Fruit fly (Drosophila melanogaster) whole organism, prepupa: ENCODE results near the gene RhoGAP68F.
A peak's percentile ranks its signal among the peaks of the same experiment; 100 is the strongest.

Experiments
- Blimp-1 ChIP-seq: fragments of 200-800 bp; sonication (Bioruptor generic); optimal IDR thresholded peaks from 3 replicates; lab custom pipeline; 2017; ENCODE audit warnings: missing biosample characterization, missing genetic modification characterization, mild to moderate bottlenecking, moderate library complexity, missing genetic modification reagents
- CG10631 ChIP-seq: fragments of 200-800 bp; sonication (Bioruptor generic); optimal IDR thresholded peaks from 2 replicates; lab custom pipeline; 2016; ENCODE audit warnings: missing biosample characterization, missing genetic modification characterization
- CG10669 ChIP-seq: fragments of 200-800 bp; sonication (Bioruptor generic); optimal IDR thresholded peaks from 3 replicates; lab custom pipeline; 2018; ENCODE audit warnings: missing biosample characterization, mild to moderate bottlenecking, missing genetic modification characterization, moderate library complexity
- CG11294 ChIP-seq: fragments of 200-800 bp; sonication (Bioruptor generic); IDR thresholded peaks from 2 replicates; pipeline ENCODE4 v1.3.6; 2022; ENCODE audit warnings: missing biosample characterization, missing genetic modification characterization
- CG11762 ChIP-seq: fragments of 200-800 bp; sonication (Bioruptor generic); optimal IDR thresholded peaks from 3 replicates; lab custom pipeline; 2016; ENCODE audit warnings: missing biosample characterization, missing genetic modification characterization; ENCODE audit not compliant: insufficient read depth
- CG11902 ChIP-seq: fragments of 200-800 bp; sonication (Bioruptor generic); optimal IDR thresholded peaks from 3 replicates; lab custom pipeline; 2016; ENCODE audit warnings: missing biosample characterization, missing genetic modification characterization
- CG15336 ChIP-seq: fragments of 200-800 bp; sonication (Bioruptor generic); IDR thresholded peaks from 2 replicates; pipeline ENCODE4 v1.3.6; 2022; ENCODE audit warnings: missing biosample characterization, missing genetic modification characterization
- CG1621 ChIP-seq: fragments of 200-800 bp; sonication (Bioruptor generic); optimal IDR thresholded peaks from 3 replicates; lab custom pipeline; 2018; ENCODE audit warnings: missing biosample characterization, mild to moderate bottlenecking, missing genetic modification characterization
- CG16779 ChIP-seq: fragments of 200-800 bp; sonication (Bioruptor generic); optimal IDR thresholded peaks from 3 replicates; lab custom pipeline; 2017; ENCODE audit warnings: missing biosample characterization, mild to moderate bottlenecking, missing genetic modification characterization
- CG3032 ChIP-seq: fragments of 200-800 bp; optimal IDR thresholded peaks from 2 replicates; lab custom pipeline; 2019; ENCODE audit warnings: missing biosample characterization, mild to moderate bottlenecking, missing genetic modification characterization, moderate library complexity
- CG31627 ChIP-seq: fragments of 200-800 bp; sonication (Bioruptor generic); optimal IDR thresholded peaks from 3 replicates; lab custom pipeline; 2016; ENCODE audit warnings: missing biosample characterization, missing genetic modification characterization
- CG32006 ChIP-seq: fragments of 200-800 bp; sonication (Bioruptor generic); optimal IDR thresholded peaks from 3 replicates; lab custom pipeline; 2017; ENCODE audit warnings: missing biosample characterization, mild to moderate bottlenecking, missing genetic modification characterization
- CG34406 ChIP-seq: fragments of 200-800 bp; sonication (Bioruptor generic); optimal IDR thresholded peaks from 3 replicates; lab custom pipeline; 2016; ENCODE audit warnings: missing biosample characterization, missing genetic modification characterization
- CG3919 ChIP-seq: fragments of 200-800 bp; sonication (Bioruptor generic); optimal IDR thresholded peaks from 3 replicates; lab custom pipeline; 2016; ENCODE audit warnings: missing biosample characterization, missing genetic modification characterization
- CG4318 ChIP-seq: fragments of 200-800 bp; sonication (Bioruptor generic); optimal IDR thresholded peaks from 3 replicates; lab custom pipeline; 2017; ENCODE audit warnings: missing biosample characterization, mild to moderate bottlenecking, missing genetic modification characterization
- CG6163 ChIP-seq: fragments of 200-800 bp; sonication (Bioruptor generic); IDR thresholded peaks from 3 replicates; pipeline ENCODE4 v1.3.6; 2022; ENCODE audit warnings: missing biosample characterization, missing genetic modification characterization
- CG6276 ChIP-seq: fragments of 200-800 bp; sonication (Bioruptor generic); optimal IDR thresholded peaks from 2 replicates; lab custom pipeline; 2017; ENCODE audit warnings: missing biosample characterization, mild to moderate bottlenecking, missing genetic modification characterization
- CG6792 ChIP-seq: fragments of 200-800 bp; sonication (Bioruptor generic); optimal IDR thresholded peaks from 3 replicates; lab custom pipeline; 2016; ENCODE audit warnings: missing biosample characterization, missing genetic modification characterization
- CG6808 ChIP-seq: fragments of 200-800 bp; sonication (Bioruptor generic); optimal IDR thresholded peaks from 3 replicates; lab custom pipeline; 2017; ENCODE audit warnings: missing biosample characterization, missing genetic modification characterization, mild to moderate bottlenecking, moderate library complexity, missing genetic modification reagents
- CG7368 ChIP-seq: fragments of 200-800 bp; sonication (Bioruptor generic); optimal IDR thresholded peaks from 3 replicates; lab custom pipeline; 2016; ENCODE audit warnings: missing biosample characterization, missing genetic modification characterization
- CG8119 ChIP-seq: fragments of 200-800 bp; sonication (Bioruptor generic); IDR thresholded peaks from 3 replicates; pipeline ENCODE4 v1.3.6; 2022; ENCODE audit warnings: missing biosample characterization, missing genetic modification characterization
- CG8319 ChIP-seq: fragments of 200-800 bp; sonication (Bioruptor generic); optimal IDR thresholded peaks from 3 replicates; lab custom pipeline; 2016; ENCODE audit warnings: missing biosample characterization, missing genetic modification characterization
- CG9139 ChIP-seq: fragments of 200-800 bp; sonication (Bioruptor generic); optimal IDR thresholded peaks from 3 replicates; lab custom pipeline; 2017; ENCODE audit warnings: missing biosample characterization, mild to moderate bottlenecking, missing genetic modification characterization
- Eip75B ChIP-seq: fragments of 200-800 bp; sonication (Bioruptor generic); optimal IDR thresholded peaks from 3 replicates; lab custom pipeline; 2016; ENCODE audit warnings: missing biosample characterization, missing genetic modification characterization
- Ets21C ChIP-seq: fragments of 200-800 bp; sonication (Bioruptor generic); optimal IDR thresholded peaks from 3 replicates; lab custom pipeline; 2016; ENCODE audit warnings: missing biosample characterization, missing genetic modification characterization
- Ets96B ChIP-seq: fragments of 200-800 bp; optimal IDR thresholded peaks from 2 replicates; lab custom pipeline; 2019; ENCODE audit warnings: missing biosample characterization, mild to moderate bottlenecking, missing genetic modification characterization, moderate library complexity
- Gug ChIP-seq: fragments of 200-800 bp; sonication (Bioruptor generic); IDR thresholded peaks from 2 replicates; pipeline ENCODE4 v1.3.6; 2022; ENCODE audit warnings: missing biosample characterization, missing genetic modification characterization
- Hr38 ChIP-seq: sonication (Bioruptor generic); optimal IDR thresholded peaks from 2 replicates; lab custom pipeline; 2016; ENCODE audit warnings: missing biosample characterization, missing genetic modification characterization
- Hr39 ChIP-seq: fragments of 200-800 bp; sonication (Bioruptor generic); optimal IDR thresholded peaks from 2 replicates; lab custom pipeline; 2016; ENCODE audit warnings: missing biosample characterization, missing genetic modification characterization
- OdsH ChIP-seq: fragments of 200-800 bp; sonication (Bioruptor generic); optimal IDR thresholded peaks from 3 replicates; lab custom pipeline; 2016; ENCODE audit warnings: missing biosample characterization, missing genetic modification characterization
- Smox ChIP-seq: fragments of 200-800 bp; sonication (Bioruptor generic); optimal IDR thresholded peaks from 3 replicates; lab custom pipeline; 2016; ENCODE audit warnings: missing biosample characterization, missing genetic modification characterization
- Sox102F ChIP-seq: fragments of 200-800 bp; sonication (Bioruptor generic); optimal IDR thresholded peaks from 2 replicates; lab custom pipeline; 2016; ENCODE audit warnings: missing biosample characterization, mild to moderate bottlenecking, missing genetic modification characterization
- Sox14 ChIP-seq: fragments of 200-800 bp; sonication (Bioruptor generic); optimal IDR thresholded peaks from 3 replicates; lab custom pipeline; 2016; ENCODE audit warnings: missing biosample characterization, missing genetic modification characterization
- Sox15 ChIP-seq: fragments of 200-800 bp; sonication (Bioruptor generic); optimal IDR thresholded peaks from 3 replicates; lab custom pipeline; 2016; ENCODE audit warnings: missing biosample characterization, missing genetic modification characterization
- achi ChIP-seq: fragments of 200-800 bp; sonication (Bioruptor generic); optimal IDR thresholded peaks from 3 replicates; lab custom pipeline; 2016; ENCODE audit warnings: missing biosample characterization, missing genetic modification characterization
- acj6 ChIP-seq: fragments of 200-800 bp; sonication (Bioruptor generic); optimal IDR thresholded peaks from 3 replicates; lab custom pipeline; 2016; ENCODE audit warnings: missing biosample characterization, missing genetic modification characterization
- cyc ChIP-seq: fragments of 200-800 bp; sonication (Bioruptor generic); optimal IDR thresholded peaks from 3 replicates; lab custom pipeline; 2016; ENCODE audit warnings: missing biosample characterization, missing genetic modification characterization
- dac ChIP-seq: fragments of 200-800 bp; sonication (Bioruptor generic); optimal IDR thresholded peaks from 2 replicates; lab custom pipeline; 2017; ENCODE audit warnings: missing biosample characterization, mild to moderate bottlenecking, missing genetic modification characterization
- dsx ChIP-seq: fragments of 200-800 bp; optimal IDR thresholded peaks from 3 replicates; lab custom pipeline; 2019; ENCODE audit warnings: missing biosample characterization, mild to moderate bottlenecking, missing genetic modification characterization, moderate library complexity; ENCODE audit not compliant: poor library complexity, severe bottlenecking
- eg ChIP-seq: fragments of 200-800 bp; sonication (Bioruptor generic); IDR thresholded peaks from 3 replicates; pipeline ENCODE4 v1.3.6; 2022; ENCODE audit warnings: missing biosample characterization, missing genetic modification characterization
- esn ChIP-seq: fragments of 200-800 bp; sonication (Bioruptor generic); optimal IDR thresholded peaks from 2 replicates; lab custom pipeline; 2016; ENCODE audit warnings: missing biosample characterization, mild to moderate bottlenecking, missing genetic modification characterization, moderate library complexity
- fd59A ChIP-seq: fragments of 200-800 bp; sonication (Bioruptor generic); optimal IDR thresholded peaks from 2 replicates; lab custom pipeline; 2017; ENCODE audit warnings: missing biosample characterization, mild to moderate bottlenecking, missing genetic modification characterization, missing genetic modification reagents
- fd85E ChIP-seq: fragments of 200-800 bp; sonication (Bioruptor generic); optimal IDR thresholded peaks from 3 replicates; lab custom pipeline; 2016; ENCODE audit warnings: missing biosample characterization, missing genetic modification characterization
- lz ChIP-seq: fragments of 200-800 bp; sonication (Bioruptor generic); optimal IDR thresholded peaks from 3 replicates; lab custom pipeline; 2016; ENCODE audit warnings: missing biosample characterization, missing genetic modification characterization
- net ChIP-seq: fragments of 200-800 bp; sonication (Bioruptor generic); optimal IDR thresholded peaks from 3 replicates; lab custom pipeline; 2016; ENCODE audit warnings: missing biosample characterization, missing genetic modification characterization
- spab ChIP-seq: fragments of 200-800 bp; sonication (Bioruptor generic); optimal IDR thresholded peaks from 2 replicates; lab custom pipeline; 2017; ENCODE audit warnings: missing biosample characterization, mild to moderate bottlenecking, missing genetic modification characterization, missing genetic modification reagents
- ss ChIP-seq, 2 experiments: fragments of 200-800 bp; sonication (Bioruptor generic); optimal IDR thresholded peaks; 2 replicates in 1 of 2; 3 replicates in 1 of 2; lab custom pipeline; 2017 to 2018; ENCODE audit warnings: mild to moderate bottlenecking in 2 of 2, missing biosample characterization in 2 of 2, missing genetic modification characterization in 2 of 2, moderate library complexity in 1 of 2
- svp ChIP-seq: fragments of 200-800 bp; sonication (Bioruptor generic); peaks from one replicate; lab custom pipeline; 2016; ENCODE audit warnings: missing biosample characterization, missing genetic modification characterization

The RhoGAP68F gene

dm6 chr3L:12162156-12162682 is 23.6 kb downstream of the RhoGAP68F start:
- no peak for TF ChIP-seq cyc
- no peak for TF ChIP-seq Gug
- TF ChIP-seq Sox15, result no peak
- TF ChIP-seq CG10669 (GFP tag; lab: Kevin White, UChicago), result no peak
- TF ChIP-seq eg (GFP tag; lab: Robert Waterston, UW), result no peak
- TF ChIP-seq Sox102F (GFP tag; lab: Kevin White, UChicago), result no peak
- no peak for TF ChIP-seq CG16779
- TF ChIP-seq CG6792 (GFP tag; lab: Kevin White, UChicago), result no peak
- no peak for TF ChIP-seq CG4318 (GFP tag; lab: Kevin White, UChicago)
- TF ChIP-seq CG8119 (GFP tag; lab: Robert Waterston, UW), result no peak
- no peak for TF ChIP-seq CG1621
- no peak for TF ChIP-seq fd85E (GFP tag; lab: Kevin White, UChicago)

- no peak for TF ChIP-seq CG3919 (GFP tag; lab: Kevin White, UChicago)
- no peak for TF ChIP-seq CG10631 (GFP tag; lab: Kevin White, UChicago)
- no peak for TF ChIP-seq Ets21C
- TF ChIP-seq acj6 (GFP tag; lab: Kevin White, UChicago), result no peak
- no peak for TF ChIP-seq Sox15
- no peak for TF ChIP-seq Eip75B
- no peak for TF ChIP-seq CG11902 (GFP tag; lab: Kevin White, UChicago)
- no peak for TF ChIP-seq CG6276 (GFP tag; lab: Kevin White, UChicago)
- no peak for TF ChIP-seq eg (GFP tag; lab: Robert Waterston, UW)
- TF ChIP-seq CG3032, result no peak
- TF ChIP-seq CG6163 (GFP tag; lab: Robert Waterston, UW), result no peak
- TF ChIP-seq Sox14 (GFP tag; lab: Kevin White, UChicago), result no peak
- TF ChIP-seq dac (GFP tag; lab: Kevin White, UChicago), result no peak
- TF ChIP-seq CG15336 (GFP tag; lab: Robert Waterston, UW), result no peak
- no peak for TF ChIP-seq CG32006
- TF ChIP-seq Hr38, result no peak
Observed at dm6 chr3L:12163082-12163481, 24.4 kb downstream of the RhoGAP68F start.

dm6 chr3L:12163693-12164092 is 25.0 kb downstream of the RhoGAP68F start, which contains the start of gene CG9760:
Gene CG9760 (minus strand): TSS chr3L:12163735.
- TF ChIP-seq CG15336 (GFP tag; lab: Robert Waterston, UW), result no peak
- peak; percentile 49; the same call in 1 of the 3 replicates for TF ChIP-seq CG6163 (GFP tag; lab: Robert Waterston, UW)
- TF ChIP-seq CG6808 (GFP tag; lab: Kevin White, UChicago), result no peak
- TF ChIP-seq OdsH (GFP tag; lab: Kevin White, UChicago), result peak; percentile 7
- no peak for TF ChIP-seq CG11762 (GFP tag; lab: Kevin White, UChicago)
- TF ChIP-seq CG7368 (GFP tag; lab: Kevin White, UChicago), result no peak
- TF ChIP-seq esn, result no peak
- peak; percentile 6 for TF ChIP-seq svp (GFP tag; lab: Kevin White, UChicago)
- TF ChIP-seq eg (GFP tag; lab: Robert Waterston, UW), result peak; percentile 74
- TF ChIP-seq Smox, result no peak
- no peak for TF ChIP-seq CG10669 (GFP tag; lab: Kevin White, UChicago)
- no peak for TF ChIP-seq CG8319
- TF ChIP-seq CG9139 (GFP tag; lab: Kevin White, UChicago), result no peak
- no peak for TF ChIP-seq CG31627 (GFP tag; lab: Kevin White, UChicago)
- no peak for TF ChIP-seq Ets96B (tag; lab: Kevin White, UChicago)
- TF ChIP-seq spab (GFP tag; lab: Kevin White, UChicago), result no peak
- peak; percentile 28 for TF ChIP-seq net (GFP tag; lab: Kevin White, UChicago)
- no peak for TF ChIP-seq Hr39 (GFP tag; lab: Kevin White, UChicago)
- TF ChIP-seq Ets21C, result no peak
- no peak for TF ChIP-seq dsx (GFP tag; lab: Kevin White, UChicago)
- TF ChIP-seq CG6792 (GFP tag; lab: Kevin White, UChicago), result no peak
- TF ChIP-seq lz (GFP tag; lab: Kevin White, UChicago), result no peak
- no peak for TF ChIP-seq Blimp-1 (GFP tag; lab: Kevin White, UChicago)
- TF ChIP-seq CG32006, result peak; percentile 14
- TF ChIP-seq CG6276 (GFP tag; lab: Kevin White, UChicago), result peak; percentile 12
- TF ChIP-seq acj6 (GFP tag; lab: Kevin White, UChicago), result no peak
- TF ChIP-seq ss (GFP tag; optimal IDR thresholded peaks at IDR 0.05; lab: Kevin White, UChicago), result no peak
- TF ChIP-seq achi (GFP tag; lab: Kevin White, UChicago), result no peak
- TF ChIP-seq CG34406 (GFP tag; lab: Kevin White, UChicago), result no peak
- no peak for TF ChIP-seq fd85E (GFP tag; lab: Kevin White, UChicago)
- no peak for TF ChIP-seq fd59A (GFP tag; lab: Kevin White, UChicago)
- no peak for TF ChIP-seq Sox14 (GFP tag; lab: Kevin White, UChicago)
- TF ChIP-seq CG11294 (GFP tag; lab: Robert Waterston, UW), result 0 out of 2 replicates have a peak, but pooled peaks have one; percentile 13
